Comparison of ENCODE assay signal across 2 fruit fly cellular contexts in the genomic region with DNA sequence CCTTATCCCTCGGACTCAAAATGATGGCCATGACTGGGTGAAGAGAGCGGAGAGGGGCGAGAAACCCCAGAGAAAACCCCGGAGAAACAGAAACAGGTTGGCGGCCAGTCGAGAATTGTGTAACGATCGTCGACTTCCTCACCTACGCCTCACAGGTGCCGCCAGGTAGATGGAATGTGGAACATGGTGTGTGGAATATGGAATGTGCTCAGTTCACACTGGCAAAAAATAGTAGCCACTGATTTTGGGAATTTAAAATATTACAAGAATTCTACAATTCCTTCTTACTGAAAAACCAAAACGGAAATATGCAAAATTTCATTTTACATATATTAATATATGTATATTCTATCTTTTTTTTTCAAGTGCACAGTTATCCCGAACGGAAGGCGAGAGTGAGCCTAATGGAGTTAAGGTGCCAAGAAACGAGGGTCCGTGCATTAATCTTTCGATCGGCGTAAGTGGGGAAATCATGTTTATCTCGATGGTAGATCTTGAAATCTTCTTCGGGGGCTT.
TF ChIP-seq lines count a peak whose summit lies in the region.

No protein-coding gene starts in this region.

TF ChIP-seq in whole organism, embryonic, 481 proteins besides CTCF, POLR2A, EP300 and RAD21 (continued from another document and continues in another):
- TF ChIP-seq Hr39 (optimal IDR thresholded peaks at IDR 0.05; lab: Kevin White, UChicago) (no peak), CG15696 (tag; optimal IDR thresholded peaks at IDR 0.05; lab: Kevin White, UChicago) (peak; percentile 99), twi (tag; optimal IDR thresholded peaks at IDR 0.05; lab: Kevin White, UChicago) (peak; percentile 74), CG3065 (GFP tag; optimal IDR thresholded peaks at IDR 0.05; lab: Kevin White, UChicago) (peak; percentile 65), dpn (GFP tag; optimal IDR thresholded peaks at IDR 0.05; lab: Kevin White, UChicago) (peak; percentile 25 to 74), insv (GFP tag; optimal IDR thresholded peaks at IDR 0.05; lab: Kevin White, UChicago) (peak in 1 of 2 experiments; percentile 2), sima (GFP tag; optimal IDR thresholded peaks at IDR 0.05; lab: Kevin White, UChicago) (no peak), CG7963 (GFP tag; IDR thresholded peaks at IDR 0.05; lab: Robert Waterston, UW; ENCODE audit: partially characterized antibody) (no peak), CG10543 (GFP tag; optimal IDR thresholded peaks at IDR 0.05; lab: Kevin White, UChicago) (no peak), CG10274 (GFP tag; optimal IDR thresholded peaks at IDR 0.05; lab: Kevin White, UChicago) (peak; percentile 47), CG8359 (GFP tag; optimal IDR thresholded peaks at IDR 0.05; lab: Kevin White, UChicago; ENCODE audit: borderline replicate concordance) (peak; percentile 61), CG4328 (GFP tag; optimal IDR thresholded peaks at IDR 0.05; lab: Kevin White, UChicago) (peak; percentile 67), Chrac-16 (GFP tag; optimal IDR thresholded peaks at IDR 0.05; lab: Kevin White, UChicago) (peak; percentile 85), grn (GFP tag; optimal IDR thresholded peaks at IDR 0.05; lab: Kevin White, UChicago) (peak; percentile 88), Hand (GFP tag; optimal IDR thresholded peaks at IDR 0.05; lab: Kevin White, UChicago) (peak; percentile 4), CG4404 (GFP tag; IDR thresholded peaks at IDR 0.05; lab: Robert Waterston, UW) (peak; percentile 92), GATAe (GFP tag; conservative IDR thresholded peaks at IDR 0.05; lab: Robert Waterston, UW) (peak; percentile 35; the same call in 1 of the 2 replicates), CG17568 (GFP tag; optimal IDR thresholded peaks at IDR 0.05; lab: Kevin White, UChicago) (peak; percentile 67), CG9609 (GFP tag; optimal IDR thresholded peaks at IDR 0.05; lab: Kevin White, UChicago) (peak; percentile 43), caup (GFP tag; optimal IDR thresholded peaks at IDR 0.05; lab: Kevin White, UChicago; ENCODE audit: severe bottlenecking) (peak; percentile 74), Atf-2 (GFP tag; optimal IDR thresholded peaks at IDR 0.05; lab: Kevin White, UChicago) (no peak), al (GFP tag; IDR thresholded peaks at IDR 0.05; lab: Robert Waterston, UW) (peak; percentile 79), aop (GFP tag; IDR thresholded peaks at IDR 0.05; lab: Robert Waterston, UW) (no peak), CG34422 (GFP tag; IDR thresholded peaks at IDR 0.05; lab: Robert Waterston, UW) (peak; percentile 76; the same call in 2 of the 3 replicates), eyg (GFP tag; optimal IDR thresholded peaks at IDR 0.05; lab: Kevin White, UChicago) (no peak), CG12744 (GFP tag; optimal IDR thresholded peaks at IDR 0.05; lab: Kevin White, UChicago) (no peak), CG10209 (GFP tag; optimal IDR thresholded peaks at IDR 0.05; lab: Kevin White, UChicago) (peak; percentile 81), CG4820 (GFP tag; optimal IDR thresholded peaks at IDR 0.05; lab: Kevin White, UChicago) (peak; percentile 83), repo (GFP tag; optimal IDR thresholded peaks at IDR 0.05; lab: Kevin White, UChicago) (no peak), gem (tag; optimal IDR thresholded peaks at IDR 0.05; lab: Kevin White, UChicago) (peak; percentile 93), CG14860 (GFP tag; IDR thresholded peaks at IDR 0.05; lab: Robert Waterston, UW; ENCODE audit: partially characterized antibody) (no peak), CG13296 (GFP tag; optimal IDR thresholded peaks at IDR 0.05; lab: Kevin White, UChicago) (peak; percentile 60), CG1603 (tag; optimal IDR thresholded peaks at IDR 0.05; lab: Kevin White, UChicago) (peak; percentile 50), lov (optimal IDR thresholded peaks at IDR 0.05; lab: Kevin White, UChicago) (no peak), lov (GFP tag; IDR thresholded peaks at IDR 0.05; lab: Robert Waterston, UW) (peak; percentile 90), CG12071 (GFP tag; optimal IDR thresholded peaks at IDR 0.05; lab: Kevin White, UChicago) (no peak), Poxn (GFP tag; IDR thresholded peaks at IDR 0.05; lab: Robert Waterston, UW) (no peak), Ssrp (tag; optimal IDR thresholded peaks at IDR 0.05; lab: Kevin White, UChicago) (peak; percentile 81), Adf1 (GFP tag; IDR thresholded peaks at IDR 0.05; lab: Robert Waterston, UW) (peak; percentile 23; the same call in 1 of the 2 replicates), pho (GFP tag; optimal IDR thresholded peaks at IDR 0.05; lab: Kevin White, UChicago) (no peak), salm (tag; optimal IDR thresholded peaks at IDR 0.05; lab: Kevin White, UChicago) (peak; percentile 55), CG6254 (GFP tag; optimal IDR thresholded peaks at IDR 0.05; lab: Kevin White, UChicago) (peak; percentile 76), CG12942 (GFP tag; optimal IDR thresholded peaks at IDR 0.05; lab: Kevin White, UChicago) (peak; percentile 48), Side (GFP tag; optimal IDR thresholded peaks at IDR 0.05; lab: Kevin White, UChicago) (peak; percentile 26), CG11723 (GFP tag; optimal IDR thresholded peaks at IDR 0.05; lab: Kevin White, UChicago) (peak; percentile 33), CG17328 (GFP tag; IDR thresholded peaks at IDR 0.05; lab: Robert Waterston, UW) (peak; percentile 87), chinmo (GFP tag; IDR thresholded peaks at IDR 0.05; lab: Robert Waterston, UW; ENCODE audit: partially characterized antibody) (no peak), CG7271 (tag; optimal IDR thresholded peaks at IDR 0.05; lab: Kevin White, UChicago) (peak; percentile 79), pita (GFP tag; optimal IDR thresholded peaks at IDR 0.05; lab: Kevin White, UChicago) (no peak), CG2202 (tag; optimal IDR thresholded peaks at IDR 0.05; lab: Kevin White, UChicago) (peak; percentile 90), ase (GFP tag; IDR thresholded peaks at IDR 0.05; lab: Robert Waterston, UW) (peak; percentile 47; the same call in 1 of the 3 replicates), ash1 (GFP tag; optimal IDR thresholded peaks at IDR 0.05; lab: Kevin White, UChicago) (no peak), slbo (GFP tag; IDR thresholded peaks at IDR 0.05; lab: Robert Waterston, UW) (peak; percentile 73), lilli (GFP tag; optimal IDR thresholded peaks at IDR 0.05; lab: Kevin White, UChicago) (peak; percentile 65), Camta (GFP tag; optimal IDR thresholded peaks at IDR 0.05; lab: Kevin White, UChicago) (no peak), hbn (GFP tag; IDR thresholded peaks at IDR 0.05; lab: Robert Waterston, UW; ENCODE audit: partially characterized antibody) (no peak), cwo (GFP tag; optimal IDR thresholded peaks at IDR 0.05; lab: Kevin White, UChicago) (peak; percentile 45), CG18619 (GFP tag; optimal IDR thresholded peaks at IDR 0.05; lab: Kevin White, UChicago) (peak; percentile 76), Oli (tag; optimal IDR thresholded peaks at IDR 0.05; lab: Kevin White, UChicago) (peak; percentile 82), Xbp1 (GFP tag; optimal IDR thresholded peaks at IDR 0.05; lab: Kevin White, UChicago) (peak; percentile 78), trh (GFP tag; optimal IDR thresholded peaks at IDR 0.05; lab: Kevin White, UChicago) (peak; percentile 62)

TF ChIP-seq in whole organism, prepupa, 60 proteins besides CTCF, POLR2A, EP300 and RAD21 (continued from another document):
- TF ChIP-seq esn (GFP tag; optimal IDR thresholded peaks at IDR 0.05; lab: Kevin White, UChicago) = peak; percentile 86
- peak; percentile 48 for TF ChIP-seq Hr4 (GFP tag; optimal IDR thresholded peaks at IDR 0.05; lab: Kevin White, UChicago)
- TF ChIP-seq Eip93F (GFP tag; optimal IDR thresholded peaks at IDR 0.05; lab: Kevin White, UChicago) = peak; percentile 63
- TF ChIP-seq CG15336 (GFP tag; IDR thresholded peaks at IDR 0.05; lab: Robert Waterston, UW) = peak; percentile 82
- peak; percentile 73 for TF ChIP-seq CG11902 (GFP tag; optimal IDR thresholded peaks at IDR 0.05; lab: Kevin White, UChicago)
- peak; percentile 68 for TF ChIP-seq CG6854 (GFP tag; optimal IDR thresholded peaks at IDR 0.05; lab: Kevin White, UChicago)
- peak; percentile 82 for TF ChIP-seq spab (GFP tag; optimal IDR thresholded peaks at IDR 0.05; lab: Kevin White, UChicago)
- TF ChIP-seq CG3919 (GFP tag; optimal IDR thresholded peaks at IDR 0.05; lab: Kevin White, UChicago) = peak; percentile 89
- peak; percentile 84 for TF ChIP-seq Sox102F (GFP tag; optimal IDR thresholded peaks at IDR 0.05; lab: Kevin White, UChicago)
- TF ChIP-seq Smox (GFP tag; optimal IDR thresholded peaks at IDR 0.05; lab: Kevin White, UChicago) = peak; percentile 79
- TF ChIP-seq fd85E (GFP tag; optimal IDR thresholded peaks at IDR 0.05; lab: Kevin White, UChicago) = peak; percentile 43
